Worm (Caenorhabditis elegans): Measurements from ENCODE around the gene nlp-101.

ce11 chrX:7794306-7794743 lies 44.4 kb upstream of the nlp-101 start:
- TF ChIP-seq him-1 (tag; optimal IDR thresholded peaks at IDR 0.05) (no peak), W03F9.2 (tag; optimal IDR thresholded peaks at IDR 0.05) (no peak)
